Worm (Caenorhabditis elegans) whole organism, late embryonic: ENCODE results near the gene K10D11.7.
A peak's percentile ranks its signal among the peaks of the same experiment; 100 is the strongest.

Experiments
- C38D4.7 ChIP-seq: fragments of 200-800 bp; sonication (Bioruptor generic); optimal IDR thresholded peaks from 2 replicates; lab custom pipeline; 2018; ENCODE audit warnings: mild to moderate bottlenecking, missing genetic modification characterization, moderate library complexity, missing compliant biosample characterization
- K02D7.2 ChIP-seq: sonication (generic microtip); optimal IDR thresholded peaks from 2 replicates; lab custom pipeline; 2017; ENCODE audit warnings: mild to moderate bottlenecking, missing genetic modification characterization, missing compliant biosample characterization
- K09A11.1 ChIP-seq: sonication (generic microtip); optimal IDR thresholded peaks from 2 replicates; lab custom pipeline; 2017; ENCODE audit warnings: antibody characterized with exemption, mild to moderate bottlenecking, missing genetic modification characterization, missing compliant biosample characterization; ENCODE audit not compliant: insufficient read depth
- ama-1 ChIP-seq: fragments of 150-350 bp; optimal IDR thresholded peaks from 2 replicates; lab custom pipeline; 2014
- ceh-14 ChIP-seq: sonication (generic microtip); optimal IDR thresholded peaks from 2 replicates; lab custom pipeline; 2016; ENCODE audit warnings: missing genotype, missing genetic modification characterization, missing compliant biosample characterization
- ceh-18 ChIP-seq: sonication (generic microtip); optimal IDR thresholded peaks from 2 replicates; lab custom pipeline; 2016; ENCODE audit warnings: missing genetic modification characterization, missing compliant biosample characterization
- ceh-19 ChIP-seq: fragments of 200-800 bp; sonication (Bioruptor generic); optimal IDR thresholded peaks from 2 replicates; lab custom pipeline; 2018; ENCODE audit warnings: mild to moderate bottlenecking, missing genetic modification characterization, missing compliant biosample characterization
- ceh-2 ChIP-seq: sonication (generic microtip); optimal IDR thresholded peaks from 2 replicates; lab custom pipeline; 2016; ENCODE audit warnings: missing genotype, missing genetic modification characterization, missing compliant biosample characterization
- ceh-22 ChIP-seq: sonication (generic microtip); optimal IDR thresholded peaks from 2 replicates; lab custom pipeline; 2017; ENCODE audit warnings: missing biosample characterization, missing genetic modification characterization
- ceh-24 ChIP-seq: sonication (generic microtip); optimal IDR thresholded peaks from 2 replicates; lab custom pipeline; 2016; ENCODE audit warnings: mild to moderate bottlenecking, missing genetic modification characterization, missing compliant biosample characterization
- ceh-31 ChIP-seq: sonication (generic microtip); optimal IDR thresholded peaks from 2 replicates; lab custom pipeline; 2016; ENCODE audit warnings: missing genetic modification characterization, missing compliant biosample characterization
- ceh-45 ChIP-seq: fragments of 200-800 bp; sonication (Bioruptor generic); IDR thresholded peaks from 2 replicates; pipeline ENCODE4 v1.3.6; 2022; ENCODE audit warnings: missing genetic modification reagents, missing genetic modification characterization, missing compliant biosample characterization
- ceh-48 ChIP-seq: sonication (generic microtip); optimal IDR thresholded peaks from 2 replicates; lab custom pipeline; 2016; ENCODE audit warnings: missing genetic modification characterization, inconsistent platforms, missing compliant biosample characterization
- ceh-9 ChIP-seq: sonication (generic microtip); optimal IDR thresholded peaks from 2 replicates; lab custom pipeline; 2016; ENCODE audit warnings: mild to moderate bottlenecking, missing genetic modification characterization, inconsistent platforms, missing compliant biosample characterization
- dmd-4 ChIP-seq: sonication (generic microtip); optimal IDR thresholded peaks from 2 replicates; lab custom pipeline; 2016; ENCODE audit warnings: borderline replicate concordance, missing genetic modification characterization, missing compliant biosample characterization
- dve-1 ChIP-seq: sonication (generic microtip); optimal IDR thresholded peaks from 2 replicates; lab custom pipeline; 2017; ENCODE audit warnings: antibody characterized with exemption, mild to moderate bottlenecking, missing genetic modification characterization, missing compliant biosample characterization
- fkh-10 ChIP-seq: fragments of 150-350 bp; optimal IDR thresholded peaks from 2 replicates; lab custom pipeline; 2014; ENCODE audit warnings: missing biosample characterization, missing genetic modification reagents, missing genetic modification characterization
- gmeb-2 ChIP-seq: sonication (generic microtip); optimal IDR thresholded peaks from 2 replicates; lab custom pipeline; 2016; ENCODE audit warnings: missing genetic modification characterization, inconsistent platforms, missing compliant biosample characterization
- hlh-13 ChIP-seq: fragments of 200-800 bp; sonication (Bioruptor generic); optimal IDR thresholded peaks from 2 replicates; lab custom pipeline; 2018; ENCODE audit warnings: mild to moderate bottlenecking, missing genetic modification characterization, missing compliant biosample characterization
- hlh-15 ChIP-seq: sonication (generic microtip); optimal IDR thresholded peaks from 2 replicates; lab custom pipeline; 2016; ENCODE audit warnings: missing genetic modification characterization, missing compliant biosample characterization
- hlh-30 ChIP-seq: sonication (generic microtip); optimal IDR thresholded peaks from 2 replicates; lab custom pipeline; 2017; ENCODE audit warnings: antibody characterized with exemption, missing genetic modification characterization, missing compliant biosample characterization; ENCODE audit not compliant: insufficient read depth
- hlh-6 ChIP-seq: sonication (generic microtip); optimal IDR thresholded peaks from 2 replicates; lab custom pipeline; 2016; ENCODE audit warnings: missing genotype, missing genetic modification characterization, missing compliant biosample characterization
- hlh-8 ChIP-seq: sonication (generic microtip); optimal IDR thresholded peaks from 2 replicates; lab custom pipeline; 2016; ENCODE audit warnings: missing genotype, missing genetic modification characterization, missing compliant biosample characterization
- mec-3 ChIP-seq: sonication (generic microtip); optimal IDR thresholded peaks from 2 replicates; lab custom pipeline; 2016; ENCODE audit warnings: borderline replicate concordance, missing genetic modification characterization, missing compliant biosample characterization
- nfya-1 ChIP-seq: sonication (generic microtip); optimal IDR thresholded peaks from 2 replicates; lab custom pipeline; 2017; ENCODE audit warnings: missing genetic modification characterization, mild to moderate bottlenecking, missing compliant biosample characterization, antibody characterized with exemption, moderate library complexity
- nhr-11 ChIP-seq: fragments of 150-350 bp; optimal IDR thresholded peaks from 2 replicates; lab custom pipeline; 2014; ENCODE audit warnings: missing biosample characterization, missing genetic modification characterization
- pag-3 ChIP-seq: sonication (generic microtip); optimal IDR thresholded peaks from 2 replicates; lab custom pipeline; 2016; ENCODE audit warnings: missing compliant biosample characterization, missing genetic modification characterization, borderline replicate concordance
- pat-9 ChIP-seq: fragments of 200-800 bp; sonication (Bioruptor generic); optimal IDR thresholded peaks from 2 replicates; lab custom pipeline; 2018; ENCODE audit warnings: mild to moderate bottlenecking, missing genetic modification characterization, moderate library complexity, missing compliant biosample characterization
- pha-2 ChIP-seq: sonication (generic microtip); optimal IDR thresholded peaks from 2 replicates; lab custom pipeline; 2017; ENCODE audit warnings: mild to moderate bottlenecking, missing genetic modification characterization, missing compliant biosample characterization
- pha-4 ChIP-seq: fragments of 150-350 bp; optimal IDR thresholded peaks from 2 replicates; lab custom pipeline; 2018; ENCODE audit warnings: missing biosample characterization, missing genetic modification reagents, missing genetic modification characterization
- pros-1 ChIP-seq: fragments of 150-350 bp; optimal IDR thresholded peaks from 2 replicates; lab custom pipeline; 2014; ENCODE audit warnings: missing biosample characterization, missing genetic modification reagents, missing genetic modification characterization
- ref-2 ChIP-seq: sonication (generic microtip); optimal IDR thresholded peaks from 2 replicates; lab custom pipeline; 2016; ENCODE audit warnings: missing genetic modification characterization, missing compliant biosample characterization
- sdc-2 ChIP-seq: sonication (generic microtip); optimal IDR thresholded peaks from 2 replicates; lab custom pipeline; 2016; ENCODE audit warnings: missing genotype, missing genetic modification characterization, missing compliant biosample characterization
- tbx-2 ChIP-seq: sonication (generic microtip); optimal IDR thresholded peaks from 2 replicates; lab custom pipeline; 2016; ENCODE audit warnings: missing genetic modification characterization, missing compliant biosample characterization
- ttx-3 ChIP-seq: sonication (generic microtip); optimal IDR thresholded peaks from 2 replicates; lab custom pipeline; 2016; ENCODE audit warnings: missing genetic modification reagents, missing genetic modification characterization, missing compliant biosample characterization
- unc-55 ChIP-seq: sonication (generic microtip); optimal IDR thresholded peaks from 2 replicates; lab custom pipeline; 2017; ENCODE audit warnings: missing biosample characterization, missing genetic modification reagents, missing genetic modification characterization
- ztf-16 ChIP-seq: sonication (generic microtip); optimal IDR thresholded peaks from 2 replicates; lab custom pipeline; 2017; ENCODE audit warnings: missing genetic modification characterization, missing compliant biosample characterization

K10D11.7 gene

ce11 chrIV:12995886-12996285 is at the start of gene K10D11.7:
K10D11.7 (minus strand) TSS chrIV:12995986.
- TF ChIP-seq C38D4.7 (GFP tag; lab: Kevin White, UChicago) (no peak), ceh-22 (tag; lab: Kevin White, UChicago) (no peak), ceh-31 (tag; lab: Kevin White, UChicago) (no peak), K09A11.1 (tag; lab: Kevin White, UChicago) (no peak), hlh-13 (GFP tag; lab: Kevin White, UChicago) (no peak), hlh-8 (no peak)

ce11 chrIV:13044980-13045379 is 49.2 kb upstream of the K10D11.7 start:
- no peak for TF ChIP-seq ceh-14 (tag; lab: Kevin White, UChicago)
- no peak for TF ChIP-seq ama-1 (lab: Kevin White, UChicago)
- TF ChIP-seq dve-1 (tag; lab: Kevin White, UChicago) = no peak
- TF ChIP-seq sdc-2 (tag; lab: Kevin White, UChicago) = no peak
- no peak for TF ChIP-seq C38D4.7 (GFP tag; lab: Kevin White, UChicago)
- TF ChIP-seq ceh-48 (tag; lab: Kevin White, UChicago) = no peak
- no peak for TF ChIP-seq ztf-16 (tag; lab: Kevin White, UChicago)
- no peak for TF ChIP-seq mec-3
- no peak for TF ChIP-seq ceh-24
- TF ChIP-seq nhr-11 (tag; lab: Kevin White, UChicago) = no peak
- no peak for TF ChIP-seq K02D7.2
- TF ChIP-seq fkh-10 (GFP tag; lab: Kevin White, UChicago) = no peak
- TF ChIP-seq ref-2 = no peak
- TF ChIP-seq pha-4 = no peak
- no peak for TF ChIP-seq pros-1 (tag; lab: Kevin White, UChicago)
- no peak for TF ChIP-seq hlh-13 (GFP tag; lab: Kevin White, UChicago)
- no peak for TF ChIP-seq hlh-6

- TF ChIP-seq pag-3 (tag; lab: Kevin White, UChicago) = no peak
- TF ChIP-seq ceh-45 (GFP tag; lab: Robert Waterston, UW) = no peak
- TF ChIP-seq hlh-30 (tag; lab: Kevin White, UChicago) = no peak
- TF ChIP-seq fkh-10 (GFP tag; lab: Kevin White, UChicago) = no peak
- TF ChIP-seq hlh-15 (tag; lab: Kevin White, UChicago) = no peak
- no peak for TF ChIP-seq pat-9 (tag; lab: Kevin White, UChicago)
- TF ChIP-seq ceh-9 (tag; lab: Kevin White, UChicago) = no peak
- TF ChIP-seq K09A11.1 (tag; lab: Kevin White, UChicago) = no peak
- no peak for TF ChIP-seq mec-3
- no peak for TF ChIP-seq pha-2 (tag; lab: Kevin White, UChicago)
- no peak for TF ChIP-seq gmeb-2
- TF ChIP-seq ceh-18 = no peak
- TF ChIP-seq unc-55 = no peak
- no peak for TF ChIP-seq ttx-3 (tag; lab: Kevin White, UChicago)
These were observed 46.3 kb upstream of the K10D11.7 start, which contains the start of gene amt-2 for ce11 chrIV:13042091-13042490. amt-2 (plus strand) TSS chrIV:13042391.

ce11 chrIV:13041486-13041885 is 45.7 kb upstream of the K10D11.7 start:
- TF ChIP-seq nfya-1 (tag; lab: Kevin White, UChicago) (peak; percentile 87), ceh-2 (no peak), ttx-3 (tag; lab: Kevin White, UChicago) (no peak), pat-9 (tag; lab: Kevin White, UChicago) (no peak)

- TF ChIP-seq tbx-2 (tag; lab: Kevin White, UChicago) (no peak), ceh-31 (tag; lab: Kevin White, UChicago) (no peak), ceh-22 (tag; lab: Kevin White, UChicago) (no peak), ttx-3 (tag; lab: Kevin White, UChicago) (no peak), dmd-4 (tag; lab: Kevin White, UChicago) (no peak), dve-1 (tag; lab: Kevin White, UChicago) (no peak), mec-3 (no peak), ceh-19 (GFP tag; lab: Kevin White, UChicago) (no peak)
These were observed 43.1 kb upstream of the K10D11.7 start, which contains the start of gene F49E11.2 for ce11 chrIV:13038888-13039287. F49E11.2 (minus strand) TSS chrIV:13038988.
